Worm (Caenorhabditis elegans): ENCODE data around the gene T05C7.4.

The T05C7.4 gene

ce11 chrIV:86744-87143, 33.3 kb upstream of the T05C7.4 start:
- TF ChIP-seq php-3 (GFP tag; IDR thresholded peaks at IDR 0.05) (no peak), hlh-11 (tag; optimal IDR thresholded peaks at IDR 0.05) (no peak), sdz-12 (GFP tag; optimal IDR thresholded peaks at IDR 0.05) (no peak), madf-9 (GFP tag; conservative IDR thresholded peaks at IDR 0.05) (no peak), unc-130 (GFP tag; optimal IDR thresholded peaks at IDR 0.05) (no peak), nhr-111 (GFP tag; optimal IDR thresholded peaks at IDR 0.05) (no peak), T26A8.4 (GFP tag; IDR thresholded peaks at IDR 0.05) (no peak), zip-11 (GFP tag; IDR thresholded peaks at IDR 0.05) (no peak), lin-29 (GFP tag; IDR thresholded peaks at IDR 0.05) (no peak), pha-4 (GFP tag; IDR thresholded peaks at IDR 0.05) (no peak), pha-4 (tag; optimal IDR thresholded peaks at IDR 0.05) (no peak), gei-8 (GFP tag; optimal IDR thresholded peaks at IDR 0.05) (no peak)

DNA sequence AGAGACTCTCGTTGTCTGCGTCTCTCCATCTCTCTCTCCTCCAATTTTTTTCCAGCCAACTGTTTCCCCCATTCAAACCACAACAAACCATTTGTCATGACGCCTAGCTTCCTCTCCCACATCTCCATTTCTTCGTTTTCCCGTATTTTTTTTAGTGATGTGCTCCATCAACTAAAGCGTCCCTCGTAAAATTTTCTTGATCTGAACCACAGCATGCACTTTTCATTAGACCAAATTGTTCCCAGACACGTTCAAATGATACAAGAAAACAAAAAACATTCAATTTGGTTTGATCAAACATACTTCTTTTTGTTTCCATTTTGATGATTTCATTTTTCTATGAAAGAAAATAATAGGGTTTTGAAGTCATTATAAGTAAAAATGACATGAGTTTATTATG, 28.9 kb upstream of the T05C7.4 start:
- TF ChIP-seq ceh-28 (tag; optimal IDR thresholded peaks at IDR 0.05), result no peak
- TF ChIP-seq nhr-10 (tag; optimal IDR thresholded peaks at IDR 0.05), result no peak
- TF ChIP-seq zfp-3 (GFP tag; conservative IDR thresholded peaks at IDR 0.05), result no peak
- no peak for TF ChIP-seq lin-29 (GFP tag; IDR thresholded peaks at IDR 0.05)
- no peak for TF ChIP-seq pqm-1 (tag; optimal IDR thresholded peaks at IDR 0.05)
- TF ChIP-seq F26F4.8 (GFP tag; conservative IDR thresholded peaks at IDR 0.05), result no peak
- TF ChIP-seq lin-38 (GFP tag; IDR thresholded peaks at IDR 0.05), result no peak
- no peak for TF ChIP-seq unc-130 (GFP tag; optimal IDR thresholded peaks at IDR 0.05)
- TF ChIP-seq hmg-1.1 (GFP tag; IDR thresholded peaks at IDR 0.05), result no peak
- no peak for TF ChIP-seq Y48G9A.11 (GFP tag; IDR thresholded peaks at IDR 0.05)
- no peak for TF ChIP-seq hlh-11 (tag; optimal IDR thresholded peaks at IDR 0.05)

- TF ChIP-seq skn-1 (tag; optimal IDR thresholded peaks at IDR 0.05) (no peak), nhr-41 (GFP tag; IDR thresholded peaks at IDR 0.05) (no peak), aha-1 (tag) (peak; percentile 60), T26A8.4 (GFP tag; IDR thresholded peaks at IDR 0.05) (no peak)
These were observed 28.0 kb upstream of the T05C7.4 start for ce11 chrIV:81428-81827.

- TF ChIP-seq aha-1 (tag), result peak; percentile 9
- no peak for TF ChIP-seq ZK546.5 (tag; optimal IDR thresholded peaks at IDR 0.05)
These were observed 27.5 kb upstream of the T05C7.4 start for ce11 chrIV:80943-81342.

DNA sequence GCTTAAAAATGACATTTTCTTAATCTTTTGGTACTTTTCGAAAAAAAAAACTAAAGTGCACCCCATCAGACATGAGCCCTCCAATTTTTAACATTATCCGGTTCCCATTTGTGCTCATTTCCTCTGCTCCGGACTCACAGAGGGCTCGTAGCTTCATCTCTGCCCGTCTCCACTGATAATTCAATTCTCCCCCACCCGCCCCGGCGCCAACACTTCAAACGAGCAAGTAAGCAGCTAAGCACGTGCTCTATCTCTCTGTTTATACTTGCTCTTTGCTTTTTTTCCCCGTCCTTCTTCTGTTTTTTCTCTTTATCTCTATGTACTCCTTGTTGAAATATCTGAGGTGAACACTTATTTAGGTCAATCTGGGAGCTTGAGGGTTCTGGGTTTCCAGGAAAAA, 25.8 kb upstream of the T05C7.4 start, which contains the start of gene T05C7.9:
Gene T05C7.9 (plus strand): TSS at position 72 of the 400 bp plus-strand sequence.
- peak; percentile 45; the same call in 1 of the 2 replicates for TF ChIP-seq ctbp-1 (GFP tag; IDR thresholded peaks at IDR 0.05)
- TF ChIP-seq madf-5 (GFP tag; IDR thresholded peaks at IDR 0.05), result no peak
- peak; percentile 49 for TF ChIP-seq aha-1 (tag)
- TF ChIP-seq hmg-1.1 (GFP tag; IDR thresholded peaks at IDR 0.05), result 0 out of 2 replicates have a peak, but pooled peaks have one; percentile 27
- peak; percentile 58 for TF ChIP-seq hlh-30 (tag; optimal IDR thresholded peaks at IDR 0.05; ENCODE audit: insufficient read depth)
- peak in 1 of 2 experiments; percentile 19 for TF ChIP-seq mdl-1 (tag; optimal IDR thresholded peaks at IDR 0.05)
- TF ChIP-seq daf-19 (GFP tag; conservative IDR thresholded peaks at IDR 0.05), result no peak

DNA sequence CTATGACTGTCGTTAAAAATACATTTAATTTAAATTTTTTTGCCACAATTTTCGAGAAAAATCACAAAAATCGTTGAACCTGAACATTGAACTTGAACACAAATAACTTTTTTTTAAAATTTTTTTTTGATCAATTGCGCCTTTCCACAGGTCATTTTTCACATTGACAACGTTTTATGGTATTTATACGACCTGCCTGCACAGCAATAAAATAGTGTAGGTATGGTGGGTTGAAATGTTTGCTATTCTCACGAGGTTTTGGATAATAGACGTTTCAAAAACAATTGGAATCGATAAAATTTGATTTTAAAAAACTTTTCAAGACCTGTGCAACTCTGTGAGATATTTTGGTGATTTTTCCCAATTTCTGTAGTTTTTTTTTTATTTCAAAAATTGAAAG, 24.8 kb upstream of the T05C7.4 start:
- TF ChIP-seq unc-62 (GFP tag; optimal IDR thresholded peaks at IDR 0.05 in 1 of 2), result peak in 1 of 2 experiments; percentile 74
- no peak for TF ChIP-seq unc-62 (tag; optimal IDR thresholded peaks at IDR 0.05)
- no peak for TF ChIP-seq hif-1 (tag; optimal IDR thresholded peaks at IDR 0.05)
- no peak for TF ChIP-seq mes-2 (tag; optimal IDR thresholded peaks at IDR 0.05; ENCODE audit: poor library complexity, severe bottlenecking)
- TF ChIP-seq nhr-111 (GFP tag; optimal IDR thresholded peaks at IDR 0.05), result no peak
- TF ChIP-seq D1046.2 (GFP tag; IDR thresholded peaks at IDR 0.05), result no peak
- TF ChIP-seq php-3 (GFP tag; IDR thresholded peaks at IDR 0.05), result peak; percentile 65; the same call in 1 of the 2 replicates

Measured in whole organism, L4 larva.